Fruit fly (Drosophila melanogaster) whole organism, embryonic: ENCODE results near the gene stet.

ENCODE experiments used
- Antp ChIP-seq: fragments of 200-800 bp; sonication (Bioruptor generic); optimal IDR thresholded peaks from 3 replicates; lab custom pipeline; 2016; ENCODE audit warnings: missing biosample characterization, missing genetic modification characterization
- Bgb ChIP-seq: fragments of 200-800 bp; sonication (Bioruptor generic); IDR thresholded peaks from 2 replicates; pipeline ENCODE4 v1.3.6; 2022; ENCODE audit warnings: missing biosample characterization, missing genetic modification characterization; ENCODE audit not compliant: partially characterized antibody
- CG11456 ChIP-seq: fragments of 200-800 bp; sonication (Bioruptor generic); IDR thresholded peaks from 3 replicates; pipeline ENCODE4 v1.3.6; 2022; ENCODE audit warnings: missing biosample characterization, missing genetic modification characterization
- CG12236 ChIP-seq: fragments of 200-800 bp; sonication (Bioruptor generic); optimal IDR thresholded peaks from 2 replicates; lab custom pipeline; 2016; ENCODE audit warnings: missing biosample characterization, missing genetic modification characterization
- CG12769 ChIP-seq: fragments of 200-800 bp; sonication (Bioruptor generic); optimal IDR thresholded peaks from 2 replicates; lab custom pipeline; 2019; ENCODE audit warnings: missing biosample characterization, mild to moderate bottlenecking, missing genetic modification characterization, moderate library complexity
- CG13123 ChIP-seq: fragments of 200-800 bp; sonication (Bioruptor generic); optimal IDR thresholded peaks from 2 replicates; lab custom pipeline; 2016; ENCODE audit warnings: missing biosample characterization, missing genetic modification characterization
- CG13287 ChIP-seq: fragments of 200-800 bp; sonication (Bioruptor generic); IDR thresholded peaks from 2 replicates; pipeline ENCODE4 v1.3.6; 2022; ENCODE audit warnings: missing biosample characterization, missing genetic modification characterization; ENCODE audit not compliant: partially characterized antibody
- CG1529 ChIP-seq: fragments of 200-800 bp; sonication (Bioruptor generic); optimal IDR thresholded peaks from 3 replicates; lab custom pipeline; 2018; ENCODE audit warnings: missing biosample characterization, missing genetic modification characterization
- CG17328 ChIP-seq: fragments of 200-800 bp; sonication (Bioruptor generic); IDR thresholded peaks from 2 replicates; pipeline ENCODE4 v1.3.6; 2022; ENCODE audit warnings: missing biosample characterization, missing genetic modification characterization
- CG17568 ChIP-seq: fragments of 200-800 bp; sonication (Bioruptor generic); optimal IDR thresholded peaks from 2 replicates; lab custom pipeline; 2018; ENCODE audit warnings: missing biosample characterization, mild to moderate bottlenecking, missing genetic modification characterization, moderate library complexity
- CG17829 ChIP-seq: fragments of 200-800 bp; optimal IDR thresholded peaks from 2 replicates; lab custom pipeline; 2019; ENCODE audit warnings: missing biosample characterization, mild to moderate bottlenecking, missing genetic modification characterization, moderate library complexity
- CG2202 ChIP-seq: fragments of 200-800 bp; sonication (Bioruptor generic); optimal IDR thresholded peaks from 2 replicates; lab custom pipeline; 2018; ENCODE audit warnings: missing biosample characterization, mild to moderate bottlenecking, missing genetic modification characterization
- CG3065 ChIP-seq: fragments of 200-800 bp; sonication (Bioruptor generic); optimal IDR thresholded peaks from 2 replicates; lab custom pipeline; 2016; ENCODE audit warnings: missing biosample characterization, missing genetic modification characterization
- CG33557 ChIP-seq: fragments of 200-800 bp; sonication (Bioruptor generic); optimal IDR thresholded peaks from 2 replicates; lab custom pipeline; 2019; ENCODE audit warnings: missing biosample characterization, mild to moderate bottlenecking, missing genetic modification characterization, moderate library complexity
- CG4707 ChIP-seq: fragments of 200-800 bp; sonication (Bioruptor generic); optimal IDR thresholded peaks from 2 replicates; lab custom pipeline; 2018; ENCODE audit warnings: missing biosample characterization, mild to moderate bottlenecking, missing genetic modification characterization, moderate library complexity
- CG5180 ChIP-seq: fragments of 200-800 bp; sonication (Bioruptor generic); optimal IDR thresholded peaks from 3 replicates; lab custom pipeline; 2017; ENCODE audit warnings: missing biosample characterization, missing genetic modification characterization, mild to moderate bottlenecking, moderate library complexity, missing genetic modification reagents
- CG7839 ChIP-seq: fragments of 200-800 bp; sonication (Bioruptor generic); optimal IDR thresholded peaks from 3 replicates; lab custom pipeline; 2018; ENCODE audit warnings: missing biosample characterization, mild to moderate bottlenecking, missing genetic modification characterization, moderate library complexity
- Deaf1 ChIP-seq: fragments of 200-800 bp; optimal IDR thresholded peaks from 3 replicates; lab custom pipeline; 2019; ENCODE audit warnings: missing biosample characterization, mild to moderate bottlenecking, missing genetic modification characterization, moderate library complexity
- Doc3 ChIP-seq: fragments of 200-800 bp; sonication (Bioruptor generic); IDR thresholded peaks from 3 replicates; pipeline ENCODE4 v1.3.6; 2022; ENCODE audit warnings: missing biosample characterization, missing genetic modification characterization; ENCODE audit not compliant: partially characterized antibody
- Drgx ChIP-seq: fragments of 200-800 bp; sonication (Bioruptor generic); IDR thresholded peaks from 2 replicates; pipeline ENCODE4 v1.3.6; 2022; ENCODE audit warnings: missing biosample characterization, missing genetic modification characterization
- E2f2 ChIP-seq: fragments of 200-800 bp; sonication (Bioruptor generic); IDR thresholded peaks from 2 replicates; pipeline ENCODE4 v1.3.6; 2022; ENCODE audit warnings: missing biosample characterization, missing genetic modification characterization
- ERR ChIP-seq: fragments of 200-800 bp; sonication (Bioruptor generic); optimal IDR thresholded peaks from 2 replicates; lab custom pipeline; 2016; ENCODE audit warnings: missing biosample characterization, missing genetic modification characterization
- HLH4C ChIP-seq: fragments of 200-800 bp; sonication (Bioruptor generic); IDR thresholded peaks from 3 replicates; pipeline ENCODE4 v1.3.6; 2022; ENCODE audit warnings: missing biosample characterization, missing genetic modification characterization; ENCODE audit not compliant: partially characterized antibody
- HmgD ChIP-seq: fragments of 200-800 bp; sonication (Bioruptor generic); optimal IDR thresholded peaks from 3 replicates; lab custom pipeline; 2016; ENCODE audit warnings: missing biosample characterization, missing genetic modification characterization
- Hmr ChIP-seq: fragments of 200-800 bp; sonication (Bioruptor generic); optimal IDR thresholded peaks from 3 replicates; lab custom pipeline; 2017; ENCODE audit warnings: mild to moderate bottlenecking, missing biosample characterization, missing genetic modification reagents, missing genetic modification characterization
- Hr51 ChIP-seq, 2 experiments: fragments of 200-800 bp; sonication (Bioruptor generic); optimal IDR thresholded peaks; 2 replicates in 1 of 2; 3 replicates in 1 of 2; lab custom pipeline; 2016 to 2018; ENCODE audit warnings: missing biosample characterization in 2 of 2, missing genetic modification characterization in 2 of 2, mild to moderate bottlenecking in 1 of 2, moderate library complexity in 1 of 2
- NC2β ChIP-seq: fragments of 200-800 bp; sonication (Bioruptor generic); optimal IDR thresholded peaks from 2 replicates; lab custom pipeline; 2016; ENCODE audit warnings: missing biosample characterization, missing genetic modification characterization
- Ptx1 ChIP-seq: fragments of 200-800 bp; sonication (Bioruptor generic); IDR thresholded peaks from 2 replicates; pipeline ENCODE4 v1.3.6; 2022; ENCODE audit warnings: missing biosample characterization, missing genetic modification characterization
- Trl ChIP-seq, 3 experiments: fragments of >200 bp in 2 of 3; fragments of 200-800 bp in 1 of 3; sonication (Bioruptor generic) in 1 of 3; optimal IDR thresholded peaks; 2 replicates in 1 of 3; 3 replicates in 2 of 3; lab custom pipeline; 2016 to 2017; ENCODE audit warnings: missing biosample characterization in 1 of 3, missing genetic modification characterization in 1 of 3
- ato ChIP-seq: fragments of 200-800 bp; sonication (Bioruptor generic); IDR thresholded peaks from 2 replicates; pipeline ENCODE4 v1.3.6; 2022; ENCODE audit warnings: missing biosample characterization, missing genetic modification characterization; ENCODE audit not compliant: partially characterized antibody
- bab2 ChIP-seq: fragments of 200-800 bp; sonication (Bioruptor generic); optimal IDR thresholded peaks from 2 replicates; lab custom pipeline; 2016; ENCODE audit warnings: missing biosample characterization, missing genetic modification characterization
- br ChIP-seq: fragments of >200 bp; optimal IDR thresholded peaks from 2 replicates; lab custom pipeline; 2017
- crc ChIP-seq: fragments of 200-800 bp; sonication (Bioruptor generic); optimal IDR thresholded peaks from 2 replicates; lab custom pipeline; 2016; ENCODE audit warnings: missing biosample characterization, missing genetic modification characterization
- crp ChIP-seq, 2 experiments: fragments of 200-800 bp; sonication (Bioruptor generic); optimal IDR thresholded peaks; 2 replicates in 1 of 2; 3 replicates in 1 of 2; lab custom pipeline; 2017; ENCODE audit warnings: missing biosample characterization in 2 of 2, missing genetic modification characterization in 2 of 2, mild to moderate bottlenecking in 1 of 2, moderate library complexity in 1 of 2
- dpn ChIP-seq, 2 experiments: fragments of 200-800 bp; sonication (Bioruptor generic); optimal IDR thresholded peaks; 3 replicates each; lab custom pipeline; 2016; ENCODE audit warnings: missing biosample characterization in 2 of 2, missing genetic modification characterization in 2 of 2
- eyg ChIP-seq: fragments of 200-800 bp; sonication (Bioruptor generic); optimal IDR thresholded peaks from 3 replicates; lab custom pipeline; 2016; ENCODE audit warnings: missing biosample characterization, missing genetic modification characterization
- fd102C ChIP-seq: fragments of 200-800 bp; sonication (Bioruptor generic); optimal IDR thresholded peaks from 2 replicates; lab custom pipeline; 2018; ENCODE audit warnings: missing biosample characterization, mild to moderate bottlenecking, missing genetic modification characterization, moderate library complexity
- gro ChIP-seq: fragments of 200-800 bp; sonication (Bioruptor generic); optimal IDR thresholded peaks from 2 replicates; lab custom pipeline; 2016; ENCODE audit warnings: missing biosample characterization, missing genetic modification characterization
- maf-S ChIP-seq: fragments of 200-800 bp; sonication (Bioruptor generic); optimal IDR thresholded peaks from 2 replicates; lab custom pipeline; 2016; ENCODE audit warnings: missing biosample characterization, missing genetic modification characterization
- prd ChIP-seq, 3 experiments: fragments of >200 bp in 2 of 3; fragments of 200-800 bp in 1 of 3; sonication (Bioruptor generic) in 1 of 3; optimal IDR thresholded peaks in 2 of 3; IDR thresholded peaks in 1 of 3; 2 replicates in 2 of 3; 3 replicates in 1 of 3; pipeline versions ENCODE4 v1.3.6 to Lab custom; 2017 to 2022; ENCODE audit warnings: missing biosample characterization in 1 of 3, missing genetic modification characterization in 1 of 3
- repo ChIP-seq: fragments of 200-800 bp; sonication (Bioruptor generic); optimal IDR thresholded peaks from 2 replicates; lab custom pipeline; 2016; ENCODE audit warnings: missing biosample characterization, missing genetic modification characterization
- row ChIP-seq: fragments of 200-800 bp; sonication (Bioruptor generic); IDR thresholded peaks from 3 replicates; pipeline ENCODE4 v1.3.6; 2022; ENCODE audit warnings: missing biosample characterization, missing genetic modification characterization
- shn ChIP-seq: fragments of 200-800 bp; sonication (Bioruptor generic); optimal IDR thresholded peaks from 3 replicates; lab custom pipeline; 2016; ENCODE audit warnings: missing biosample characterization, missing genetic modification characterization
- sob ChIP-seq: fragments of 200-800 bp; sonication (Bioruptor generic); IDR thresholded peaks from 2 replicates; pipeline ENCODE4 v1.3.6; 2022; ENCODE audit warnings: missing biosample characterization, missing genetic modification characterization
- toy ChIP-seq: fragments of 200-800 bp; sonication (Bioruptor generic); IDR thresholded peaks from 2 replicates; pipeline ENCODE4 v1.3.6; 2022; ENCODE audit warnings: missing biosample characterization, missing genetic modification characterization
- unc-4 ChIP-seq: fragments of 200-800 bp; sonication (Bioruptor generic); IDR thresholded peaks from 2 replicates; pipeline ENCODE4 v1.3.6; 2022; ENCODE audit warnings: missing biosample characterization, missing genetic modification characterization; ENCODE audit not compliant: partially characterized antibody
- usp ChIP-seq: fragments of >200 bp; optimal IDR thresholded peaks from 2 replicates; lab custom pipeline; 2017; ENCODE audit warnings: missing biosample characterization, missing genetic modification characterization
- yki ChIP-seq: fragments of >200 bp; optimal IDR thresholded peaks from 3 replicates; lab custom pipeline; 2018
- zen2 ChIP-seq: fragments of 200-800 bp; sonication (Bioruptor generic); IDR thresholded peaks from 3 replicates; pipeline ENCODE4 v1.3.6; 2022; ENCODE audit warnings: missing biosample characterization, missing genetic modification characterization; ENCODE audit not compliant: partially characterized antibody

Gene stet

dm6 chr3L:1463547-1463946 lies 25.8 kb downstream of the stet start, which contains the start of gene rho (continued):
- TF ChIP-seq NC2β (GFP tag; lab: Kevin White, UChicago) (peak; percentile 47), Ptx1 (GFP tag; lab: Robert Waterston, UW) (no peak), CG11456 (peak; percentile 56; the same call in 1 of the 3 replicates), CG13287 (GFP tag; lab: Robert Waterston, UW) (peak; percentile 45; the same call in 1 of the 2 replicates), row (0 out of 3 replicates have a peak, but pooled peaks have one; percentile 4), ato (GFP tag; lab: Robert Waterston, UW) (peak; percentile 71; the same call in 1 of the 2 replicates), yki (lab: Kevin White, UChicago) (no peak), Bgb (peak; percentile 67; the same call in 1 of the 2 replicates), CG3065 (GFP tag; lab: Kevin White, UChicago) (no peak), CG17829 (peak; percentile 58), usp (no peak), repo (GFP tag; lab: Kevin White, UChicago) (peak; percentile 30), bab2 (GFP tag; lab: Kevin White, UChicago) (no peak), unc-4 (GFP tag; lab: Robert Waterston, UW) (0 out of 2 replicates have a peak, but pooled peaks have one; percentile 11), HLH4C (GFP tag; lab: Robert Waterston, UW) (peak; percentile 48; the same call in 1 of the 3 replicates), br (lab: Kevin White, UChicago) (no peak), maf-S (no peak), toy (GFP tag; lab: Robert Waterston, UW) (no peak), zen2 (GFP tag; lab: Robert Waterston, UW) (peak; percentile 60; the same call in 2 of the 3 replicates), CG4707 (GFP tag; lab: Kevin White, UChicago) (peak; percentile 50), CG13123 (GFP tag; lab: Kevin White, UChicago) (peak; percentile 15), fd102C (GFP tag; lab: Kevin White, UChicago) (peak; percentile 48), crp (GFP tag; optimal IDR thresholded peaks at IDR 0.05; lab: Kevin White, UChicago) (peak in 1 of 2 experiments; percentile 25), Antp (GFP tag; lab: Kevin White, UChicago) (peak; percentile 60), CG33557 (GFP tag; lab: Kevin White, UChicago) (peak; percentile 22), Doc3 (GFP tag; lab: Robert Waterston, UW) (no peak), CG2202 (tag; lab: Kevin White, UChicago) (peak; percentile 17), CG12236 (GFP tag; lab: Kevin White, UChicago) (no peak), ERR (no peak), eyg (GFP tag; lab: Kevin White, UChicago) (peak; percentile 8), E2f2 (GFP tag; lab: Robert Waterston, UW) (peak; percentile 35), prd (optimal IDR thresholded peaks at IDR 0.05; lab: Kevin White, UChicago) (no peak), prd (GFP tag; IDR thresholded peaks at IDR 0.05; lab: Robert Waterston, UW) (0 out of 3 replicates have a peak, but pooled peaks have one; percentile 10), Trl (optimal IDR thresholded peaks at IDR 0.05; lab: Kevin White, UChicago) (peak; percentile 22 to 37), Trl (GFP tag; optimal IDR thresholded peaks at IDR 0.05; lab: Kevin White, UChicago) (peak; percentile 48), CG7839 (tag; lab: Kevin White, UChicago) (peak; percentile 35), CG1529 (peak; percentile 31), gro (GFP tag; lab: Kevin White, UChicago) (no peak), Drgx (peak; percentile 51), shn (GFP tag; lab: Kevin White, UChicago) (peak; percentile 9), CG17568 (GFP tag; lab: Kevin White, UChicago) (no peak), crc (GFP tag; lab: Kevin White, UChicago) (no peak), Hr51 (GFP tag; optimal IDR thresholded peaks at IDR 0.05; lab: Kevin White, UChicago) (peak in 1 of 2 experiments; percentile 42), sob (GFP tag; lab: Robert Waterston, UW) (peak; percentile 58; the same call in 1 of the 2 replicates), Hmr (peak; percentile 31), CG17328 (peak; percentile 31; the same call in 1 of the 2 replicates), Deaf1 (tag; lab: Kevin White, UChicago) (peak; percentile 34), CG5180 (GFP tag; lab: Kevin White, UChicago) (peak; percentile 100), HmgD (GFP tag; lab: Kevin White, UChicago) (no peak), dpn (GFP tag; optimal IDR thresholded peaks at IDR 0.05; lab: Kevin White, UChicago) (peak in 1 of 2 experiments; percentile 22), CG12769 (tag; lab: Kevin White, UChicago) (no peak)
